Worm (Caenorhabditis elegans): ENCODE results near the gene Y37D8A.19.

DNA sequence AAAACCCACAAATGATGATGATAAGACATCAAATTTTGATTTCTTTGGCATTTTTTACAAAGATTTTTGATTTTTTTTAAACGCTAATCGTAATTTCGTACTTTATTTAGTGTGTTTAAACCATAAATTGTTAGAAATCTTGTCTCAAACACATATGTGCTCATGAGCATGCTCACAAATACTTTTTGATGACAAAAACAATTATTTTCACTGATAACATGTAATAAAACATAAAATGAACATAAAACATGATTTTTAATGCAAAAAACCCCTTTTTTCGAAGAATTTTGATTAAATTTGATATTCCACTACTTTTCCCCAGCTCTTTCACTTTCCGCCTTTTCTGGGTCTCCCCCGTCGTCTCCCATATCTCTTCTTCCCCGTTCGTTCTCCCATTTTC lies 3.1 kb downstream of the Y37D8A.19 start:
- TF ChIP-seq ama-1 (optimal IDR thresholded peaks at IDR 0.05) (no peak), ama-1 (GFP tag; optimal IDR thresholded peaks at IDR 0.05) (no peak), ceh-27 (GFP tag; optimal IDR thresholded peaks at IDR 0.05) (no peak), ztf-18 (tag; optimal IDR thresholded peaks at IDR 0.05) (no peak), egl-18 (GFP tag; IDR thresholded peaks at IDR 0.05) (no peak), ceh-100 (GFP tag; IDR thresholded peaks at IDR 0.05) (no peak), mes-4 (tag; optimal IDR thresholded peaks at IDR 0.05) (no peak), B0261.1 (tag; optimal IDR thresholded peaks at IDR 0.05) (no peak), snpc-1.1 (tag; optimal IDR thresholded peaks at IDR 0.05; ENCODE audit: insufficient read depth) (no peak), rec-8 (tag; optimal IDR thresholded peaks at IDR 0.05) (no peak), unc-62 (GFP tag; optimal IDR thresholded peaks at IDR 0.05) (no peak), athp-1 (tag; optimal IDR thresholded peaks at IDR 0.05) (no peak), cebp-1 (GFP tag; IDR thresholded peaks at IDR 0.05) (no peak), cebp-1 (tag; optimal IDR thresholded peaks at IDR 0.05) (no peak), K12H6.12 (tag; optimal IDR thresholded peaks at IDR 0.05) (no peak), lin-26 (GFP tag; IDR thresholded peaks at IDR 0.05) (no peak)

Measured in whole organism, young adult.